Worm (Caenorhabditis elegans): ENCODE data around the gene F57C12.2.

- TF ChIP-seq nhr-76 (tag; optimal IDR thresholded peaks at IDR 0.05): no peak
- no peak for TF ChIP-seq lin-39 (tag; optimal IDR thresholded peaks at IDR 0.05)
- TF ChIP-seq irx-1 (tag; optimal IDR thresholded peaks at IDR 0.05): no peak
- TF ChIP-seq lir-3 (tag; optimal IDR thresholded peaks at IDR 0.05; ENCODE audit: poor library complexity): no peak
- TF ChIP-seq nhr-11 (tag; optimal IDR thresholded peaks at IDR 0.05): no peak
- no peak for TF ChIP-seq unc-130 (tag; optimal IDR thresholded peaks at IDR 0.05)
- TF ChIP-seq pqm-1 (tag; optimal IDR thresholded peaks at IDR 0.05): no peak
These were observed 34.5 kb upstream of the F57C12.2 start for ce11 chrX:585598-586217.

Data from whole organism, L1 larva.